Worm (Caenorhabditis elegans) whole organism, mixed stage, embryonic: ENCODE data around the gene crb-3.
A peak's percentile ranks its signal among the peaks of the same experiment; 100 is the strongest.

Experiments used
- M03D4.4 ChIP-seq: sonication (generic microtip); optimal IDR thresholded peaks from 2 replicates; lab custom pipeline; 2017; ENCODE audit warnings: mild to moderate bottlenecking, missing genetic modification characterization, missing compliant biosample characterization
- bed-3 ChIP-seq: fragments of 200-800 bp; sonication (Bioruptor generic); optimal IDR thresholded peaks from 3 replicates; lab custom pipeline; 2018; ENCODE audit warnings: mild to moderate bottlenecking, missing genetic modification characterization, moderate library complexity, missing compliant biosample characterization
- blmp-1 ChIP-seq: fragments of 150-350 bp; optimal IDR thresholded peaks from 2 replicates; lab custom pipeline; 2014; ENCODE audit warnings: missing biosample characterization, missing genetic modification characterization
- ceh-39 ChIP-seq: fragments of 150-350 bp; optimal IDR thresholded peaks from 2 replicates; lab custom pipeline; 2014; ENCODE audit warnings: missing biosample characterization, missing genetic modification characterization
- ceh-43 ChIP-seq: fragments of 200-800 bp; sonication (Bioruptor generic); optimal IDR thresholded peaks from 2 replicates; lab custom pipeline; 2018; ENCODE audit warnings: mild to moderate bottlenecking, missing genetic modification characterization, moderate library complexity, missing compliant biosample characterization
- ceh-83 ChIP-seq: fragments of 200-800 bp; sonication (Bioruptor generic); optimal IDR thresholded peaks from 2 replicates; lab custom pipeline; 2018; ENCODE audit warnings: mild to moderate bottlenecking, missing genetic modification characterization, missing compliant biosample characterization
- ces-1 ChIP-seq: fragments of 150-350 bp; optimal IDR thresholded peaks from 2 replicates; lab custom pipeline; 2014; ENCODE audit warnings: missing biosample characterization, missing genetic modification reagents, missing genetic modification characterization
- cnd-1 ChIP-seq: fragments of 200-800 bp; sonication (Bioruptor generic); optimal IDR thresholded peaks from 2 replicates; lab custom pipeline; 2018; ENCODE audit warnings: mild to moderate bottlenecking, missing genetic modification characterization, missing compliant biosample characterization
- drap-1 ChIP-seq: fragments of 200-800 bp; sonication (Bioruptor generic); optimal IDR thresholded peaks from 3 replicates; lab custom pipeline; 2018; ENCODE audit warnings: mild to moderate bottlenecking, missing genetic modification characterization, missing compliant biosample characterization
- elt-1 ChIP-seq: sonication (generic microtip); optimal IDR thresholded peaks from 2 replicates; lab custom pipeline; 2017; ENCODE audit warnings: missing genetic modification characterization, mild to moderate bottlenecking, missing compliant biosample characterization, antibody characterized with exemption, moderate library complexity, borderline replicate concordance; ENCODE audit not compliant: insufficient read depth
- elt-3 ChIP-seq: fragments of 150-350 bp; optimal IDR thresholded peaks from 2 replicates; lab custom pipeline; 2014; ENCODE audit warnings: missing biosample characterization, missing genetic modification characterization
- flh-1 ChIP-seq: fragments of 200-800 bp; sonication (Bioruptor generic); optimal IDR thresholded peaks from 2 replicates; lab custom pipeline; 2018; ENCODE audit warnings: mild to moderate bottlenecking, missing genetic modification characterization, moderate library complexity, missing compliant biosample characterization
- ham-2 ChIP-seq: fragments of 200-800 bp; sonication (Bioruptor generic); optimal IDR thresholded peaks from 2 replicates; lab custom pipeline; 2018; ENCODE audit warnings: mild to moderate bottlenecking, missing genetic modification characterization, missing compliant biosample characterization
- hlh-1 ChIP-seq: fragments of 150-350 bp; optimal IDR thresholded peaks from 2 replicates; lab custom pipeline; 2014; ENCODE audit warnings: missing biosample characterization, missing genetic modification reagents, missing genetic modification characterization
- lin-13 ChIP-seq: fragments of 150-350 bp; optimal IDR thresholded peaks from 2 replicates; lab custom pipeline; 2014; ENCODE audit warnings: missing biosample characterization, missing genetic modification characterization
- lin-32 ChIP-seq: fragments of 200-800 bp; sonication (Bioruptor generic); optimal IDR thresholded peaks from 2 replicates; lab custom pipeline; 2018; ENCODE audit warnings: mild to moderate bottlenecking, missing genetic modification characterization, missing compliant biosample characterization
- lsy-2 ChIP-seq: fragments of 150-350 bp; optimal IDR thresholded peaks from 2 replicates; lab custom pipeline; 2014; ENCODE audit warnings: missing biosample characterization, missing genetic modification characterization
- mab-5 ChIP-seq: fragments of 150-350 bp; optimal IDR thresholded peaks from 2 replicates; lab custom pipeline; 2014; ENCODE audit warnings: missing biosample characterization, missing genetic modification characterization
- mep-1 ChIP-seq: fragments of 150-350 bp; optimal IDR thresholded peaks from 2 replicates; lab custom pipeline; 2017; ENCODE audit warnings: missing biosample characterization, missing genetic modification reagents, missing genetic modification characterization, inconsistent platforms
- mls-2 ChIP-seq: sonication (generic microtip); optimal IDR thresholded peaks from 2 replicates; lab custom pipeline; 2016; ENCODE audit warnings: mild to moderate bottlenecking, missing genetic modification characterization, moderate library complexity, missing compliant biosample characterization
- nhr-12 ChIP-seq: fragments of 150-350 bp; optimal IDR thresholded peaks from 2 replicates; lab custom pipeline; 2014; ENCODE audit warnings: missing biosample characterization, missing genetic modification characterization
- nhr-2 ChIP-seq: fragments of 150-350 bp; optimal IDR thresholded peaks from 2 replicates; lab custom pipeline; 2014; ENCODE audit warnings: missing biosample characterization, missing genetic modification characterization
- nhr-237 ChIP-seq: fragments of 150-350 bp; optimal IDR thresholded peaks from 2 replicates; lab custom pipeline; 2014; ENCODE audit warnings: missing biosample characterization, missing genetic modification characterization
- nhr-28 ChIP-seq: fragments of 150-350 bp; optimal IDR thresholded peaks from 2 replicates; lab custom pipeline; 2014; ENCODE audit warnings: missing biosample characterization, missing genetic modification characterization
- nhr-76 ChIP-seq: sonication (generic microtip); optimal IDR thresholded peaks from 2 replicates; lab custom pipeline; 2017; ENCODE audit warnings: missing biosample characterization, missing genetic modification characterization
- pha-4 ChIP-seq: fragments of 150-350 bp; optimal IDR thresholded peaks from 2 replicates; lab custom pipeline; 2018; ENCODE audit warnings: missing biosample characterization, missing genetic modification reagents, missing genetic modification characterization
- sem-2 ChIP-seq: fragments of 200-800 bp; sonication (Bioruptor generic); optimal IDR thresholded peaks from 2 replicates; lab custom pipeline; 2018; ENCODE audit warnings: mild to moderate bottlenecking, missing genetic modification characterization, missing compliant biosample characterization
- snpc-4 ChIP-seq: fragments of 150-350 bp; optimal IDR thresholded peaks from 2 replicates; lab custom pipeline; 2014; ENCODE audit warnings: missing biosample characterization, missing genetic modification characterization
- sptf-1 ChIP-seq: sonication (generic microtip); optimal IDR thresholded peaks from 2 replicates; lab custom pipeline; 2017; ENCODE audit warnings: mild to moderate bottlenecking, missing genetic modification characterization, moderate library complexity, missing compliant biosample characterization
- tbx-8 ChIP-seq: fragments of 200-800 bp; sonication (Bioruptor generic); optimal IDR thresholded peaks from 2 replicates; lab custom pipeline; 2018; ENCODE audit warnings: mild to moderate bottlenecking, missing genetic modification characterization, moderate library complexity, missing compliant biosample characterization
- unc-120 ChIP-seq: sonication (generic microtip); optimal IDR thresholded peaks from 2 replicates; lab custom pipeline; 2017; ENCODE audit warnings: missing genetic modification characterization, missing compliant biosample characterization; ENCODE audit not compliant: poor library complexity, severe bottlenecking
- unc-39 ChIP-seq: fragments of 150-350 bp; optimal IDR thresholded peaks from 2 replicates; lab custom pipeline; 2014; ENCODE audit warnings: missing biosample characterization, missing genetic modification characterization
- unc-62 ChIP-seq: fragments of 150-350 bp; optimal IDR thresholded peaks from 2 replicates; lab custom pipeline; 2014; ENCODE audit warnings: missing biosample characterization, missing genetic modification reagents, missing genetic modification characterization
- zip-8 ChIP-seq: fragments of 150-350 bp; optimal IDR thresholded peaks from 2 replicates; lab custom pipeline; 2014; ENCODE audit warnings: missing biosample characterization, missing genetic modification characterization
- ztf-11 ChIP-seq: fragments of 150-350 bp; optimal IDR thresholded peaks from 2 replicates; lab custom pipeline; 2014; ENCODE audit warnings: missing biosample characterization, missing genetic modification characterization

The crb-3 gene

DNA sequence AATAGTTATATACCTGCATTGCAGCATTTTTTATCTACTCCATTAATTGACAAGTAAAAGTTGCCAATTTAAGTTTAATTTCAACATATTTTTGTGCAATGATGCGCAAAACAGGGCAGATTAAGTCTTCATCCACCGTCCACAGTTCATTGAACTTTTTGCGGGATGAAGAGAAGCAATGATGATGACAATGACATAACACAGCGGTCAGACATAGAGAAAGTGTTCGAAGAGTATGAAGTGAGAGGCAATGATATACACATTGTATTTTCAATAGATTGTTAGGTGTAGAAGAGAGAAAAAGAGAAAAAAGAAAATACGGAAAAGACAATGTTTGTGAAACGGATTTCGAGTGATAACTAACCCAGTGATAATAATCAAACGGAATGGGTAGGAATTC, 23.3 kb downstream of the crb-3 start:
- TF ChIP-seq mab-5 (tag; lab: Kevin White, UChicago) (no peak), elt-3 (tag; lab: Kevin White, UChicago) (peak; percentile 39), blmp-1 (tag; lab: Kevin White, UChicago) (peak; percentile 10)

DNA sequence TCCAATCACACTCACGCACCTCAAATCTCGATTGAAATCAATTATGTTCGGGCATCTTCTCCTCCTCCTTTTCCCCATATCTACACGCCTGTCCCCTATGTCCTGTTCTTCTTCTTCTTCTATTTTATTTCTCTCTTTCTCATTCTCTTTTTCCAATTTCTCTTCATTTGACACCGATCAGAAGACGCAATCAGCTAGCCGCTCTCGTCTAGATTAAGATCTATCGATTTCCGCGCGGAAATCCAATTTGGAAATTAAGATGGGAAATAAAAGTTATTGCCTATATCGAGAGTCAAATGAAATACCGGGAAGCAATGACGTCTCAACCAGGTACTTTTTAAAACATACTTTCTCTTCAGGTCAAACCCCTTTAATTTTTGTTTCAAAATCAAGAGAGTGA, 24.9 kb downstream of the crb-3 start:
- TF ChIP-seq sem-2 (no peak), blmp-1 (tag; lab: Kevin White, UChicago) (peak; percentile 12), zip-8 (no peak), flh-1 (GFP tag; lab: Kevin White, UChicago) (no peak), nhr-2 (tag; lab: Kevin White, UChicago) (no peak), pha-4 (tag; lab: Kevin White, UChicago) (no peak), elt-1 (tag; lab: Kevin White, UChicago) (peak; percentile 85), nhr-28 (tag; lab: Kevin White, UChicago) (no peak), hlh-1 (tag; lab: Kevin White, UChicago) (peak; percentile 15), bed-3 (GFP tag; lab: Kevin White, UChicago) (no peak), tbx-8 (no peak), mep-1 (tag; lab: Kevin White, UChicago) (no peak), M03D4.4 (tag; lab: Kevin White, UChicago) (no peak), mab-5 (tag; lab: Kevin White, UChicago) (no peak), unc-39 (tag; lab: Kevin White, UChicago) (no peak), lin-13 (tag; lab: Kevin White, UChicago) (no peak), elt-3 (tag; lab: Kevin White, UChicago) (no peak), nhr-12 (tag; lab: Kevin White, UChicago) (no peak), sptf-1 (no peak), drap-1 (no peak), ztf-11 (tag; lab: Kevin White, UChicago) (no peak), snpc-4 (tag; lab: Kevin White, UChicago) (no peak), nhr-237 (tag; lab: Kevin White, UChicago) (no peak), lsy-2 (tag; lab: Kevin White, UChicago) (no peak), ceh-83 (GFP tag; lab: Kevin White, UChicago) (no peak), ham-2 (GFP tag; lab: Kevin White, UChicago) (peak; percentile 74), unc-120 (tag; lab: Kevin White, UChicago) (peak; percentile 24), ceh-43 (GFP tag; lab: Kevin White, UChicago) (no peak), cnd-1 (tag; lab: Kevin White, UChicago) (no peak), mls-2 (tag; lab: Kevin White, UChicago) (no peak), lin-32 (GFP tag; lab: Kevin White, UChicago) (no peak), unc-62 (GFP tag; lab: Kevin White, UChicago) (peak; percentile 27), nhr-76 (tag; lab: Kevin White, UChicago) (no peak), ceh-39 (no peak), ces-1 (no peak)

DNA sequence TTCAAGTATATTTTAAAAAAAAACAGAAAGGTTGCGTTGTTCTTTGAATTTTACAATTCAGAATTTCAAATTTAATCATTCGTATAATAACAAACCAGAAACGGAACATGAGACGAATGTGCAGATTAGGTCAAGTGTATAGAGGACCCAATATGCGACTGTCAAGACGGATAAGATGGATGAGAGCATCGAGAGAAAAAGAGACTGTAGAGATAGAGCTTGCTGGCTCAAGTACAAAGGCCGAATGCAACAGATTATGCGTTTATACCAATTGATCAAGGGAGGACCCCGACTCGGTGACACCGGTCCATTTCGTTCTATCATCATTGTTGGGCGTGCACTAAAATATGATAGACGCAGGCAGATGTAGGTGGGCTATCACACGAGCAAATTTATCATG, 26.8 kb downstream of the crb-3 start:
- TF ChIP-seq ceh-83 (GFP tag; lab: Kevin White, UChicago): no peak
- no peak for TF ChIP-seq nhr-28 (tag; lab: Kevin White, UChicago)
- TF ChIP-seq nhr-2 (tag; lab: Kevin White, UChicago): peak; percentile 64
- TF ChIP-seq ces-1: no peak
- no peak for TF ChIP-seq blmp-1 (tag; lab: Kevin White, UChicago)
- TF ChIP-seq, all 35 proteins: peak for 1

DNA sequence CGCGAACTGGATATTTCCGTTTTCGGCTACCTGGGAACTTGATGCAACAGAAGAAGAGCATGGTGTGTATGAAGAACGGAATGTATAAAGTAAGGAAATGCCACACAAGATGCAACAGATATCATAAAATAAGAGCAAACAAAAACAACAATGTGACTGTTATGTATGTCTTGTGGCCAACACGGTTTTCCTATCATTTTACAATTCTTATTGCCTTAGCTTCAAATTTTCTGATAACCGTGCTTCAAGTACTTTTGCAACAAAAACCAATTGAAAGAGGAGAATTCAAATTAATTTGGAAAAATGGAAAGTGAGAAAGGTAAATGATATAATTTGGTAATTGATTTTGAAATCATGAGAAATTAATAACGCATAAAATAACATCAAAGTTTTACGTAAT, 28.0 kb downstream of the crb-3 start:
- TF ChIP-seq ham-2 (GFP tag; lab: Kevin White, UChicago) (no peak), nhr-2 (tag; lab: Kevin White, UChicago) (no peak)
